Worm (Caenorhabditis elegans): ENCODE measurements around the gene dmsr-9.

DNA sequence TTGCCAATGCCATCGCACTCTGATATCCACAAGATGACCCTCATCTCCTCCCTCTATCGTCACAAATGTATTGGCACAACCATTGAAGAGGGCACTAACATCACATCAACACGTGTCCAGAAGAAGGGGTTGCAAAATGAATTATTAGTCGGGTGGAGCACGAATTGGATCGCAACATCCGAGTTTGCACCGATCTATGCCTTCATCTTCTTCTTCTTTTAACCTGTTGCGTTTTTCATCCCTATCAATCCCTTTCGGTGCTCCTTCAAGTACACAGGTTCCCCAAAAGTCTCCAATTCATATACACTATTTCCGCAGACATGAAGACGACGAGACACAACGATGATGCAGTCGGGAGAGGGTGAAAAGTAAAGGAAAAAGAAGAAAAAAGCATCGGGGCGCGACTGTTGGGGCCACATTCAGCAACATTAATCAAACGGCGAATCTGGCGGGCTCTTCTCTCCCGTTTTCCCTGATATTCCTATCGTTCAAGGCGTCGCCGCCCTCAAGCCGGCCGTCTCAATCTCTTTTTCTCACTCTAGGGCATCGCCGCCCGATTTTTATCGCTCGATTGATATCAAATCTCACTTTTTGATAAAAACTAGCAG is 47.9 kb downstream of the dmsr-9 start:
- TF ChIP-seq fkh-10 (GFP tag; optimal IDR thresholded peaks at IDR 0.05) (no peak), egl-27 (tag; optimal IDR thresholded peaks at IDR 0.05) (no peak), gei-8 (GFP tag; optimal IDR thresholded peaks at IDR 0.05) (no peak), ces-1 (GFP tag; optimal IDR thresholded peaks at IDR 0.05) (no peak), nhr-28 (tag; optimal IDR thresholded peaks at IDR 0.05) (no peak), lim-7 (GFP tag; IDR thresholded peaks at IDR 0.05) (no peak), ceh-82 (tag; optimal IDR thresholded peaks at IDR 0.05) (no peak), unc-62 (GFP tag; optimal IDR thresholded peaks at IDR 0.05 in 1 of 2) (no peak), unc-62 (tag; optimal IDR thresholded peaks at IDR 0.05) (no peak), mdl-1 (tag; optimal IDR thresholded peaks at IDR 0.05) (no peak), duxl-1 (tag; optimal IDR thresholded peaks at IDR 0.05; ENCODE audit: poor library complexity) (no peak), skn-1 (tag; optimal IDR thresholded peaks at IDR 0.05) (no peak), daf-16 (GFP tag; optimal IDR thresholded peaks at IDR 0.05) (peak in 1 of 2 experiments; percentile 69), daf-16 (tag; optimal IDR thresholded peaks at IDR 0.05) (no peak), nhr-102 (tag; optimal IDR thresholded peaks at IDR 0.05) (no peak)

Measured in whole organism, L4 larva.